Fruit fly (Drosophila melanogaster) whole organism, embryonic: Measurements from ENCODE around the gene CG16972.

Experiments
- B-H1 ChIP-seq: fragments of 200-800 bp; sonication (Bioruptor generic); IDR thresholded peaks from 3 replicates; pipeline ENCODE4 v1.3.6; 2022; ENCODE audit warnings: missing biosample characterization, missing genetic modification characterization
- BtbVII ChIP-seq: fragments of 200-800 bp; sonication (Bioruptor generic); optimal IDR thresholded peaks from 3 replicates; lab custom pipeline; 2017; ENCODE audit warnings: missing biosample characterization, mild to moderate bottlenecking, missing genetic modification characterization
- CG10147 ChIP-seq: fragments of 200-800 bp; sonication (Bioruptor generic); optimal IDR thresholded peaks from 2 replicates; lab custom pipeline; 2019; ENCODE audit warnings: missing biosample characterization, mild to moderate bottlenecking, missing genetic modification characterization, moderate library complexity
- CG10654 ChIP-seq: fragments of 200-800 bp; sonication (Bioruptor generic); optimal IDR thresholded peaks from 2 replicates; lab custom pipeline; 2016; ENCODE audit warnings: missing biosample characterization, missing genetic modification characterization
- CG12104 ChIP-seq: fragments of 200-800 bp; sonication (Bioruptor generic); optimal IDR thresholded peaks from 3 replicates; lab custom pipeline; 2016; ENCODE audit warnings: missing biosample characterization, missing genetic modification characterization
- CG14710 ChIP-seq: fragments of 200-800 bp; sonication (Bioruptor generic); optimal IDR thresholded peaks from 3 replicates; lab custom pipeline; 2019; ENCODE audit warnings: missing biosample characterization, mild to moderate bottlenecking, missing genetic modification characterization, moderate library complexity
- CG15479 ChIP-seq: fragments of 200-800 bp; sonication (Bioruptor generic); optimal IDR thresholded peaks from 3 replicates; lab custom pipeline; 2019; ENCODE audit warnings: missing biosample characterization, mild to moderate bottlenecking, missing genetic modification characterization, moderate library complexity
- CG17385 ChIP-seq: fragments of 200-800 bp; sonication (Bioruptor generic); optimal IDR thresholded peaks from 3 replicates; lab custom pipeline; 2018; ENCODE audit warnings: missing biosample characterization, mild to moderate bottlenecking, missing genetic modification characterization
- CG17568 ChIP-seq: fragments of 200-800 bp; sonication (Bioruptor generic); optimal IDR thresholded peaks from 2 replicates; lab custom pipeline; 2018; ENCODE audit warnings: missing biosample characterization, mild to moderate bottlenecking, missing genetic modification characterization, moderate library complexity
- CG17612 ChIP-seq: fragments of 200-800 bp; sonication (Bioruptor generic); IDR thresholded peaks from 2 replicates; pipeline ENCODE4 v1.3.6; 2022; ENCODE audit warnings: missing biosample characterization, missing genetic modification characterization
- CG18011 ChIP-seq: fragments of 200-800 bp; sonication (Bioruptor generic); optimal IDR thresholded peaks from 2 replicates; lab custom pipeline; 2017; ENCODE audit warnings: missing biosample characterization, missing genetic modification characterization, mild to moderate bottlenecking, moderate library complexity, missing genotype
- CG18476 ChIP-seq: fragments of 200-800 bp; sonication (Bioruptor generic); optimal IDR thresholded peaks from 2 replicates; lab custom pipeline; 2016; ENCODE audit warnings: missing biosample characterization, mild to moderate bottlenecking, missing genetic modification characterization
- CG2116 ChIP-seq: fragments of 200-800 bp; sonication (Bioruptor generic); optimal IDR thresholded peaks from 3 replicates; lab custom pipeline; 2018; ENCODE audit warnings: missing biosample characterization, mild to moderate bottlenecking, missing genetic modification characterization
- CG2712 ChIP-seq: fragments of 200-800 bp; optimal IDR thresholded peaks from 3 replicates; lab custom pipeline; 2019; ENCODE audit warnings: missing biosample characterization, mild to moderate bottlenecking, missing genetic modification characterization, moderate library complexity
- CG31388 ChIP-seq: fragments of 200-800 bp; sonication (Bioruptor generic); optimal IDR thresholded peaks from 2 replicates; lab custom pipeline; 2016; ENCODE audit warnings: missing biosample characterization, missing genetic modification characterization
- CG34376 ChIP-seq: fragments of 200-800 bp; sonication (Bioruptor generic); optimal IDR thresholded peaks from 2 replicates; lab custom pipeline; 2018; ENCODE audit warnings: missing biosample characterization, mild to moderate bottlenecking, missing genetic modification characterization
- CG3847 ChIP-seq: fragments of 200-800 bp; sonication (Bioruptor generic); IDR thresholded peaks from 2 replicates; pipeline ENCODE4 v1.3.6; 2022; ENCODE audit warnings: missing biosample characterization, missing genetic modification characterization
- CG4360 ChIP-seq: fragments of 200-800 bp; sonication (Bioruptor generic); IDR thresholded peaks from 2 replicates; pipeline ENCODE4 v1.3.6; 2022; ENCODE audit warnings: missing biosample characterization, missing genetic modification characterization
- CG4404 ChIP-seq: fragments of 200-800 bp; sonication (Bioruptor generic); IDR thresholded peaks from 2 replicates; pipeline ENCODE4 v1.3.6; 2022; ENCODE audit warnings: missing biosample characterization, missing genetic modification characterization
- CG4854 ChIP-seq: fragments of 200-800 bp; sonication (Bioruptor generic); optimal IDR thresholded peaks from 2 replicates; lab custom pipeline; 2016; ENCODE audit warnings: missing biosample characterization, missing genetic modification characterization, inconsistent platforms
- CG6175 ChIP-seq: fragments of 200-800 bp; sonication (Bioruptor generic); IDR thresholded peaks from 3 replicates; pipeline ENCODE4 v1.3.6; 2022; ENCODE audit warnings: missing biosample characterization, missing genetic modification characterization
- CG7372 ChIP-seq: fragments of 200-800 bp; sonication (Bioruptor generic); IDR thresholded peaks from 2 replicates; pipeline ENCODE4 v1.3.6; 2022; ENCODE audit warnings: missing biosample characterization, missing genetic modification characterization
- CG8290 ChIP-seq, 3 experiments: fragments of 200-800 bp; sonication (Bioruptor generic); optimal IDR thresholded peaks; 2 replicates each; lab custom pipeline; 2016 to 2019; ENCODE audit warnings: missing biosample characterization in 3 of 3, missing genetic modification characterization in 3 of 3, mild to moderate bottlenecking in 2 of 3, moderate library complexity in 1 of 3
- CG9215 ChIP-seq: fragments of 200-800 bp; sonication (Bioruptor generic); IDR thresholded peaks from 2 replicates; pipeline ENCODE4 v1.3.6; 2022; ENCODE audit warnings: missing biosample characterization, missing genetic modification characterization
- Camta ChIP-seq: fragments of 200-800 bp; sonication (Bioruptor generic); optimal IDR thresholded peaks from 2 replicates; lab custom pipeline; 2016; ENCODE audit warnings: missing biosample characterization, missing genetic modification characterization
- Dbx ChIP-seq: fragments of 200-800 bp; sonication (Bioruptor generic); IDR thresholded peaks from 3 replicates; pipeline ENCODE4 v1.3.6; 2022; ENCODE audit warnings: missing biosample characterization, missing genetic modification characterization
- Dip2 ChIP-seq: fragments of 200-800 bp; sonication (Bioruptor generic); IDR thresholded peaks from 2 replicates; pipeline ENCODE4 v1.3.6; 2022; ENCODE audit warnings: missing biosample characterization, missing genetic modification characterization
- Doc3 ChIP-seq: fragments of 200-800 bp; sonication (Bioruptor generic); IDR thresholded peaks from 3 replicates; pipeline ENCODE4 v1.3.6; 2022; ENCODE audit warnings: missing biosample characterization, missing genetic modification characterization; ENCODE audit not compliant: partially characterized antibody
- Fer1 ChIP-seq: fragments of 200-800 bp; sonication (Bioruptor generic); optimal IDR thresholded peaks from 2 replicates; lab custom pipeline; 2017; ENCODE audit warnings: missing biosample characterization, mild to moderate bottlenecking, missing genetic modification characterization
- HLH4C ChIP-seq: fragments of 200-800 bp; sonication (Bioruptor generic); IDR thresholded peaks from 3 replicates; pipeline ENCODE4 v1.3.6; 2022; ENCODE audit warnings: missing biosample characterization, missing genetic modification characterization; ENCODE audit not compliant: partially characterized antibody
- Hsf ChIP-seq: fragments of 200-800 bp; sonication (Bioruptor generic); optimal IDR thresholded peaks from 3 replicates; lab custom pipeline; 2016; ENCODE audit warnings: missing biosample characterization, missing genetic modification characterization
- MESR4 ChIP-seq: fragments of 200-800 bp; sonication (Bioruptor generic); optimal IDR thresholded peaks from 2 replicates; lab custom pipeline; 2018; ENCODE audit warnings: missing biosample characterization, mild to moderate bottlenecking, missing genetic modification characterization, moderate library complexity
- Sry-β ChIP-seq: fragments of 200-800 bp; sonication (Bioruptor generic); optimal IDR thresholded peaks from 2 replicates; lab custom pipeline; 2018; ENCODE audit warnings: missing biosample characterization, mild to moderate bottlenecking, missing genetic modification characterization, moderate library complexity
- Trl ChIP-seq, 3 experiments: fragments of >200 bp in 2 of 3; fragments of 200-800 bp in 1 of 3; sonication (Bioruptor generic) in 1 of 3; optimal IDR thresholded peaks; 2 replicates in 1 of 3; 3 replicates in 2 of 3; lab custom pipeline; 2016 to 2017; ENCODE audit warnings: missing biosample characterization in 1 of 3, missing genetic modification characterization in 1 of 3
- amos ChIP-seq: fragments of 200-800 bp; sonication (Bioruptor generic); IDR thresholded peaks from 2 replicates; pipeline ENCODE4 v1.3.6; 2022; ENCODE audit warnings: missing biosample characterization, missing genetic modification characterization; ENCODE audit not compliant: partially characterized antibody
- aop ChIP-seq: fragments of 200-800 bp; sonication (Bioruptor generic); IDR thresholded peaks from 2 replicates; pipeline ENCODE4 v1.3.6; 2022; ENCODE audit warnings: missing biosample characterization, missing genetic modification characterization
- br ChIP-seq: fragments of >200 bp; optimal IDR thresholded peaks from 2 replicates; lab custom pipeline; 2017
- dati ChIP-seq: fragments of 200-800 bp; sonication (Bioruptor generic); IDR thresholded peaks from 2 replicates; pipeline ENCODE4 v1.3.6; 2022; ENCODE audit warnings: missing biosample characterization, missing genetic modification characterization
- emc ChIP-seq: fragments of 200-800 bp; sonication (Bioruptor generic); optimal IDR thresholded peaks from 2 replicates; lab custom pipeline; 2016; ENCODE audit warnings: missing biosample characterization, missing genetic modification characterization
- hbn ChIP-seq: fragments of 200-800 bp; sonication (Bioruptor generic); IDR thresholded peaks from 2 replicates; pipeline ENCODE4 v1.3.6; 2022; ENCODE audit warnings: missing biosample characterization, missing genetic modification characterization; ENCODE audit not compliant: partially characterized antibody
- jigr1 ChIP-seq: fragments of 200-800 bp; sonication (Bioruptor generic); IDR thresholded peaks from 3 replicates; pipeline ENCODE4 v1.3.6; 2022; ENCODE audit warnings: missing biosample characterization, missing genetic modification characterization
- knrl ChIP-seq: fragments of 200-800 bp; sonication (Bioruptor generic); IDR thresholded peaks from 3 replicates; pipeline ENCODE4 v1.3.6; 2022; ENCODE audit warnings: missing biosample characterization, missing genetic modification characterization; ENCODE audit not compliant: partially characterized antibody
- lmd ChIP-seq: fragments of 200-800 bp; sonication (Bioruptor generic); IDR thresholded peaks from 2 replicates; pipeline ENCODE4 v1.3.6; 2022; ENCODE audit warnings: missing biosample characterization, missing genetic modification characterization
- mam ChIP-seq: fragments of 200-800 bp; sonication (Bioruptor generic); optimal IDR thresholded peaks from 3 replicates; lab custom pipeline; 2016; ENCODE audit warnings: missing biosample characterization, missing genetic modification characterization
- onecut ChIP-seq: fragments of 200-800 bp; sonication (Bioruptor generic); IDR thresholded peaks from 2 replicates; pipeline ENCODE4 v1.3.6; 2022; ENCODE audit warnings: missing biosample characterization, missing genetic modification characterization
- ranshi ChIP-seq: fragments of 200-800 bp; sonication (Bioruptor generic); IDR thresholded peaks from 2 replicates; pipeline ENCODE4 v1.3.6; 2022; ENCODE audit warnings: missing biosample characterization, missing genetic modification characterization
- salm ChIP-seq: fragments of 200-800 bp; sonication (Bioruptor generic); optimal IDR thresholded peaks from 2 replicates; lab custom pipeline; 2018; ENCODE audit warnings: missing biosample characterization, mild to moderate bottlenecking, missing genetic modification characterization
- sd ChIP-seq: fragments of 200-800 bp; sonication (Bioruptor generic); optimal IDR thresholded peaks from 3 replicates; lab custom pipeline; 2018; ENCODE audit warnings: missing biosample characterization, mild to moderate bottlenecking, missing genetic modification characterization, moderate library complexity
- slou ChIP-seq: fragments of 200-800 bp; sonication (Bioruptor generic); optimal IDR thresholded peaks from 3 replicates; lab custom pipeline; 2016; ENCODE audit warnings: missing biosample characterization, missing genetic modification characterization
- tup ChIP-seq: fragments of 200-800 bp; sonication (Bioruptor generic); optimal IDR thresholded peaks from 2 replicates; lab custom pipeline; 2016; ENCODE audit warnings: missing biosample characterization, mild to moderate bottlenecking, missing genetic modification characterization, moderate library complexity
- zfh1 ChIP-seq: fragments of 200-800 bp; sonication (Bioruptor generic); IDR thresholded peaks from 3 replicates; pipeline ENCODE4 v1.3.6; 2022; ENCODE audit warnings: missing biosample characterization, missing genetic modification characterization

The CG16972 gene

DNA sequence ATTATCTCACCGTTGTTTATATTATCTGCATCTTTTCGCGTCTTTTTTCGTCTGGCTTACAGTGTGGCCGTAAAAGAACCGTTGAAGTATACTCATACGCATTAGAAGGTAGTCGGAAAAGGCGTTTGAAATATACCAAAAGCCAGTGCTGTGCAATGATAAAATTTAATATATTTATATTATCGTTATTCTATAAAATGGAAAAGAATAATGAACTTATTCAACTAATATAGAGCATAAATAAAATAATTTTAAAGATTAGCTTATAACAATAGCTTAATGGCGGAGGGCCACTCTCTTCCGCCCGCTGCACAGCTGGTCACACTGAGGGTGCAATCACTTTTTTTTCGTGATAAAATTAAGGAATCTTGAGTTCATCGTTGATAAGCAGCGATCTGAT, 11.2 kb downstream of the CG16972 start, which contains the start of the genes CG16974 and Edem2 (continued):
- peak; percentile 63 for TF ChIP-seq Hsf (GFP tag; lab: Kevin White, UChicago)
- no peak for TF ChIP-seq CG2712 (tag; lab: Kevin White, UChicago)
- peak; percentile 48 for TF ChIP-seq knrl
- peak; percentile 44; the same call in 1 of the 2 replicates for TF ChIP-seq CG7372 (GFP tag; lab: Robert Waterston, UW)
- peak; percentile 67 for TF ChIP-seq Fer1
- no peak for TF ChIP-seq CG10147 (GFP tag; lab: Kevin White, UChicago)
- peak; percentile 59 for TF ChIP-seq B-H1
- TF ChIP-seq CG34376 (GFP tag; lab: Kevin White, UChicago), result peak; percentile 44
- TF ChIP-seq CG3847 (GFP tag; lab: Robert Waterston, UW), result peak; percentile 84
- no peak for TF ChIP-seq br (lab: Kevin White, UChicago)
- TF ChIP-seq dati, result no peak
- peak; percentile 74 for TF ChIP-seq lmd
- no peak for TF ChIP-seq Trl (optimal IDR thresholded peaks at IDR 0.05; lab: Kevin White, UChicago)
- no peak for TF ChIP-seq Trl (GFP tag; optimal IDR thresholded peaks at IDR 0.05; lab: Kevin White, UChicago)
- TF ChIP-seq BtbVII (GFP tag; lab: Kevin White, UChicago), result no peak
- TF ChIP-seq onecut (GFP tag; lab: Robert Waterston, UW), result no peak
- peak; percentile 71 for TF ChIP-seq MESR4 (GFP tag; lab: Kevin White, UChicago)
- peak; percentile 6 for TF ChIP-seq Sry-β
- TF ChIP-seq CG15479 (GFP tag; lab: Kevin White, UChicago), result no peak
- TF ChIP-seq CG4404 (GFP tag; lab: Robert Waterston, UW), result peak; percentile 71
- TF ChIP-seq Dbx (GFP tag; lab: Robert Waterston, UW), result peak; percentile 59; the same call in 2 of the 3 replicates
- TF ChIP-seq ranshi (GFP tag; lab: Robert Waterston, UW), result peak; percentile 73; the same call in 1 of the 2 replicates
- TF ChIP-seq CG17612 (GFP tag; lab: Robert Waterston, UW), result no peak
- 0 out of 3 replicates have a peak, but pooled peaks have one; percentile 31 for TF ChIP-seq CG6175 (GFP tag; lab: Robert Waterston, UW)
- TF ChIP-seq zfh1, result peak; percentile 81
- no peak for TF ChIP-seq HLH4C (GFP tag; lab: Robert Waterston, UW)
- peak; percentile 34 for TF ChIP-seq mam (GFP tag; lab: Kevin White, UChicago)
- peak; percentile 6 for TF ChIP-seq CG4854
- TF ChIP-seq CG4360 (GFP tag; lab: Robert Waterston, UW), result no peak
- TF ChIP-seq Dip2 (GFP tag; lab: Robert Waterston, UW), result no peak
- TF ChIP-seq jigr1 (GFP tag; lab: Robert Waterston, UW), result no peak
- peak; percentile 80 for TF ChIP-seq CG18476 (GFP tag; lab: Kevin White, UChicago)
- TF ChIP-seq CG10654 (GFP tag; lab: Kevin White, UChicago), result peak; percentile 73
- peak; percentile 74 for TF ChIP-seq CG2116
- TF ChIP-seq Camta (GFP tag; lab: Kevin White, UChicago), result peak; percentile 14
- peak; percentile 60 for TF ChIP-seq CG12104
- TF ChIP-seq salm, result peak; percentile 46
- no peak for TF ChIP-seq CG17568 (GFP tag; lab: Kevin White, UChicago)
- peak; percentile 61 for TF ChIP-seq CG18011 (GFP tag; lab: Kevin White, UChicago)
- peak; percentile 90 for TF ChIP-seq CG14710 (tag; lab: Kevin White, UChicago)
- no peak for TF ChIP-seq CG8290 (GFP tag; optimal IDR thresholded peaks at IDR 0.05; lab: Kevin White, UChicago)
- TF ChIP-seq CG8290 (tag; optimal IDR thresholded peaks at IDR 0.05; lab: Kevin White, UChicago), result no peak
- peak; percentile 70 for TF ChIP-seq CG9215
- TF ChIP-seq emc (GFP tag; lab: Kevin White, UChicago), result no peak
- no peak for TF ChIP-seq hbn (GFP tag; lab: Robert Waterston, UW)
- TF ChIP-seq aop (GFP tag; lab: Robert Waterston, UW), result no peak
- TF ChIP-seq CG31388 (GFP tag; lab: Kevin White, UChicago), result peak; percentile 33
- no peak for TF ChIP-seq amos (GFP tag; lab: Robert Waterston, UW)
- TF ChIP-seq CG17385 (GFP tag; lab: Kevin White, UChicago), result no peak
- peak; percentile 66 for TF ChIP-seq tup
- TF ChIP-seq sd (tag; lab: Kevin White, UChicago), result no peak
- peak; percentile 70 for TF ChIP-seq slou (GFP tag; lab: Kevin White, UChicago)
- no peak for TF ChIP-seq Doc3 (GFP tag; lab: Robert Waterston, UW)
